Worm (Caenorhabditis elegans): ENCODE measurements around the gene fbxa-24.

The fbxa-24 gene

ce11 chrII:3786538-3786937 is 29.8 kb upstream of the fbxa-24 start (continued):
- TF ChIP-seq hpl-2 (GFP tag; optimal IDR thresholded peaks at IDR 0.05) (no peak), lsy-2 (tag; optimal IDR thresholded peaks at IDR 0.05) (peak in 1 of 2 experiments; percentile 58), ztf-4 (tag; optimal IDR thresholded peaks at IDR 0.05) (no peak), snpc-4 (tag; optimal IDR thresholded peaks at IDR 0.05) (no peak), snu-23 (GFP tag; optimal IDR thresholded peaks at IDR 0.05) (no peak), sup-37 (GFP tag; optimal IDR thresholded peaks at IDR 0.05) (no peak), dpl-1 (GFP tag; optimal IDR thresholded peaks at IDR 0.05) (no peak), F16B12.6 (tag; optimal IDR thresholded peaks at IDR 0.05) (no peak), unc-86 (tag; optimal IDR thresholded peaks at IDR 0.05) (no peak), nhr-12 (tag; optimal IDR thresholded peaks at IDR 0.05) (no peak), hlh-17 (GFP tag; optimal IDR thresholded peaks at IDR 0.05; ENCODE audit: borderline replicate concordance) (no peak), nhr-76 (tag; optimal IDR thresholded peaks at IDR 0.05) (no peak), ces-1 (GFP tag; optimal IDR thresholded peaks at IDR 0.05) (no peak), unc-130 (tag; optimal IDR thresholded peaks at IDR 0.05) (no peak), fos-1 (tag; optimal IDR thresholded peaks at IDR 0.05) (peak; percentile 4)

ce11 chrII:3787151-3787550 is 29.2 kb upstream of the fbxa-24 start, which contains the start of gene T24E12.13:
Gene T24E12.13, plus strand, starts transcription at chrII:3787451.
- no peak for TF ChIP-seq pax-3 (tag; optimal IDR thresholded peaks at IDR 0.05)
- TF ChIP-seq ztf-4 (tag; optimal IDR thresholded peaks at IDR 0.05), result no peak
- no peak for TF ChIP-seq blmp-1 (tag; optimal IDR thresholded peaks at IDR 0.05)

ce11 chrII:3788356-3788962 is 27.9 kb upstream of the fbxa-24 start:
- TF ChIP-seq C04F5.9 (tag; optimal IDR thresholded peaks at IDR 0.05) (no peak), elt-3 (tag; optimal IDR thresholded peaks at IDR 0.05) (no peak), efl-1 (optimal IDR thresholded peaks at IDR 0.05) (no peak), efl-1 (GFP tag; optimal IDR thresholded peaks at IDR 0.05 in 1 of 2) (peak in 1 of 2 experiments; percentile 78), snu-23 (GFP tag; optimal IDR thresholded peaks at IDR 0.05) (no peak), elt-2 (tag; optimal IDR thresholded peaks at IDR 0.05) (peak; percentile 77), skn-1 (tag; optimal IDR thresholded peaks at IDR 0.05) (no peak), nhr-71 (tag; optimal IDR thresholded peaks at IDR 0.05) (no peak)

- TF ChIP-seq sox-4 (tag; optimal IDR thresholded peaks at IDR 0.05), result no peak
- TF ChIP-seq ceh-63 (GFP tag; optimal IDR thresholded peaks at IDR 0.05), result no peak
- no peak for TF ChIP-seq unc-62 (GFP tag; optimal IDR thresholded peaks at IDR 0.05)
These were observed 23.0 kb upstream of the fbxa-24 start, which contains the start of gene fbxb-99 for ce11 chrII:3793336-3793735. Gene fbxb-99, minus strand, starts transcription at chrII:3793436.

DNA sequence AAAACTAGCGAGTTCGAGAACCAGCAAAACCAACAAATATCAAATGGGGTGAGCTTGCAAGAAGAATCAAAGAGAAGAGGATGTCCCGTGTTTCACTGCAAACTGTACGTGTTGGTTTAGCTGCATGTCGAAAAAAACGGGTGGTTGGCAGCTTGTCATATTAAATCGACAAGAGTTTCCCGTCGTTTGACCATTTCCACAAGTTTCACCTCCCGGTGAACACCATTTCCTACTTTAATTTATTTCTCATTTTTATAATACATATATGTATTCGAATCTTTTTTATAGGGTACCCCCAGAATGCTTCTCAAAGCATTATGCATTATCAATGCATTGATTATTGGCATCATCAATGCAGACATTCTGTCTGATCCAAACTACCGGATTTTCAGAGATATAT is 21.0 kb upstream of the fbxa-24 start, which contains the start of gene Y8A9A.2:
TSS of gene Y8A9A.2 (plus strand) at position 301 of the 400 bp plus-strand sequence.
- TF ChIP-seq nhr-76 (tag; optimal IDR thresholded peaks at IDR 0.05) (no peak), hpl-2 (GFP tag; optimal IDR thresholded peaks at IDR 0.05) (no peak), efl-1 (optimal IDR thresholded peaks at IDR 0.05) (no peak), efl-1 (GFP tag; optimal IDR thresholded peaks at IDR 0.05 in 1 of 2) (peak in 1 of 2 experiments; percentile 25)

DNA sequence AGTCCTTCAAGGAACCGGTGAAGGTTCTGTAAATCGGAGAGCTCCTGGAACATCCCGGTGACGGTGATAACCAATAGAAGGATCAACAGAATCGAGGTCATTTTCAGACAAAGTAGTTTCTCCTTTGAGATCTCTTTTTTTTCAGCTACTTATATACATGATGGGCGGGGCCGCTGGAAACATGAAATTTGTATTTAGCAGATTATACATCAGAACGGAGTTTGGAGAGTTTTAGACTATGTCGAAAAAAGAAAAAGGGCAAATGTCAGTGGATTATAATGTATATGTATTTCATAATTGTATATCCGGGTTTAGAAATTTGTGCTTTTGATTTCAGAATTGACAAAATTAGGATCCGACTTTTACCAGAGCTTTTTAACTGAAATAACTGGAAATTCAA is 13.1 kb upstream of the fbxa-24 start, which contains the start of gene ins-32:
TSS of gene ins-32 (minus strand) at position 101 of the 400 bp plus-strand sequence.
- TF ChIP-seq dsc-1 (tag; optimal IDR thresholded peaks at IDR 0.05) (no peak), fkh-8 (tag; optimal IDR thresholded peaks at IDR 0.05) (no peak), tlp-1 (tag; optimal IDR thresholded peaks at IDR 0.05) (no peak)

- TF ChIP-seq pax-3 (tag; optimal IDR thresholded peaks at IDR 0.05) (no peak), skn-1 (tag; optimal IDR thresholded peaks at IDR 0.05) (no peak), nhr-76 (tag; optimal IDR thresholded peaks at IDR 0.05) (no peak), C16A3.4 (tag; optimal IDR thresholded peaks at IDR 0.05) (no peak), blmp-1 (tag; optimal IDR thresholded peaks at IDR 0.05) (no peak)
These were observed 10.8 kb upstream of the fbxa-24 start for ce11 chrII:3805518-3805917.
